Worm (Caenorhabditis elegans) whole organism, midembryonic: ENCODE results near the gene F09G8.10.

Experiments used
- cog-1 ChIP-seq: sonication (generic microtip); optimal IDR thresholded peaks from 2 replicates; lab custom pipeline; 2016; ENCODE audit warnings: missing genetic modification characterization, missing compliant biosample characterization
- flt-1 ChIP-seq: fragments of 200-800 bp; sonication (Bioruptor generic); IDR thresholded peaks from 2 replicates; pipeline ENCODE4 v1.3.6; 2022; ENCODE audit warnings: missing genetic modification characterization, missing compliant biosample characterization
- med-1 ChIP-seq: sonication (generic microtip); optimal IDR thresholded peaks from 2 replicates; lab custom pipeline; 2017; ENCODE audit warnings: missing genetic modification characterization, mild to moderate bottlenecking, missing compliant biosample characterization, antibody characterized with exemption, missing genetic modification reagents; ENCODE audit not compliant: insufficient read depth
- ref-1 ChIP-seq: fragments of 200-800 bp; sonication (Bioruptor generic); conservative IDR thresholded peaks from 2 replicates; pipeline ENCODE4 v1.3.6; 2022; ENCODE audit warnings: missing genetic modification reagents, missing genetic modification characterization, missing compliant biosample characterization
- tab-1 ChIP-seq: fragments of 200-800 bp; sonication (Bioruptor generic); IDR thresholded peaks from 2 replicates; pipeline ENCODE4 v1.3.6; 2022; ENCODE audit warnings: missing genetic modification characterization, missing compliant biosample characterization

DNA sequence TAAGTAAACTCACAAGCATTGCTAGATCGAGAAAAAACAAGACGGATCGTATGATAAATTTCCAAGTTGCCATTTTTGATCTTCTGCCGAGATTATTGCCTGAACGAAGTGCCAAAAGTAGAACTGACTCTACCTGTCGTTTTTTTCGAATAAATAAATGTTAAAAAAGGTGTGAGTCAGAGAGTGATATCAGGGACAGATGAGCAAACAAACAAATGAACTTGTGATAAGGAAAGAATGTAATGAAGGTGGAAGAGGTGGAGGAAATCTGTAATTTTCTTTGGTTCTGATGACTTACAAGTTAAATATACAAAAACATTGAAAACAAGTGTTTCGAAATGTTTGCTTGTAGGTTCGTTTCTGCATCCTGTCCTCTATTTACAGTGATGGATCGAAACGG lies 32.6 kb downstream of the F09G8.10 start, which contains the start of gene tsp-1:
- TF ChIP-seq cog-1 (tag; lab: Kevin White, UChicago) (no peak), flt-1 (GFP tag; lab: Robert Waterston, UW) (no peak), ref-1 (GFP tag; lab: Robert Waterston, UW) (no peak), med-1 (GFP tag; lab: Kevin White, UChicago) (no peak), tab-1 (GFP tag; lab: Robert Waterston, UW) (no peak)
